Worm (Caenorhabditis elegans): Measurements from ENCODE around the gene nekl-3.
A peak's percentile ranks its signal among the peaks of the same experiment; 100 is the strongest.

The nekl-3 gene

ce11 chrX:12367498-12367897 lies 23.8 kb downstream of the nekl-3 start (continued):
- TF ChIP-seq ZK546.5 (tag; optimal IDR thresholded peaks at IDR 0.05), result no peak
- no peak for TF ChIP-seq F49E8.2 (tag; optimal IDR thresholded peaks at IDR 0.05; ENCODE audit: borderline replicate concordance)

DNA sequence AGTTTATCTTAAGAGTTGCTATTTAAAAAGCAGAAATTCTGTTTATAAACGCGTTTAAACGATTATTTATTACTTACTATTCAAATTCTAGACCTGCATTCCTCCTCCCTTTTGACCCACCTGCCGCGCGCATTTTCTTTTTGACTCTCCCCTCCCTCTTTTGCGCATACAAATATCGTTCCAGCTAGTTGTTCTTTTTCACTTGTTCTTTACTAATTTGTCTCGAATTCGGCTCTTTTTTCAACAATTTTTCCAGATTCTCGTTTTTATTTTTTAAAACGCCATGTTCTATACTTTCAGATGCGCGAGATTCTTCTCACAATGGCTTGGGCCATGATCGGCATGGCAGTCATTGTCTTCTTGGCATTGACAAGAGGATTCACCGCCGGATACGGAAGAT lies 25.9 kb downstream of the nekl-3 start, which contains the start of gene F19H6.4:
Gene F19H6.4 (plus strand): TSS at position 301 of the 400 bp plus-strand sequence.
- TF ChIP-seq duxl-1 (tag; optimal IDR thresholded peaks at IDR 0.05; ENCODE audit: poor library complexity) (no peak), daf-16 (GFP tag; optimal IDR thresholded peaks at IDR 0.05) (no peak), daf-16 (tag; optimal IDR thresholded peaks at IDR 0.05) (no peak)

- TF ChIP-seq dve-1 (tag; optimal IDR thresholded peaks at IDR 0.05; ENCODE audit: insufficient read depth), result no peak
- TF ChIP-seq lin-38 (GFP tag; IDR thresholded peaks at IDR 0.05), result no peak
- no peak for TF ChIP-seq cey-2 (tag; optimal IDR thresholded peaks at IDR 0.05; ENCODE audit: borderline replicate concordance, insufficient read depth)
- no peak for TF ChIP-seq F37D6.2 (tag; optimal IDR thresholded peaks at IDR 0.05)
- TF ChIP-seq ceh-20 (GFP tag; IDR thresholded peaks at IDR 0.05), result no peak
- no peak for TF ChIP-seq lin-39 (tag; optimal IDR thresholded peaks at IDR 0.05)
- TF ChIP-seq zip-2 (tag; optimal IDR thresholded peaks at IDR 0.05), result no peak
- TF ChIP-seq lir-3 (tag; optimal IDR thresholded peaks at IDR 0.05), result no peak
- TF ChIP-seq mep-1 (tag; optimal IDR thresholded peaks at IDR 0.05), result no peak
- TF ChIP-seq gei-8 (GFP tag; optimal IDR thresholded peaks at IDR 0.05), result no peak
- no peak for TF ChIP-seq hlh-11 (tag; optimal IDR thresholded peaks at IDR 0.05)
- TF ChIP-seq ces-1 (GFP tag; optimal IDR thresholded peaks at IDR 0.05), result no peak
- TF ChIP-seq lin-1 (GFP tag; IDR thresholded peaks at IDR 0.05), result no peak
- TF ChIP-seq fos-1 (tag; optimal IDR thresholded peaks at IDR 0.05), result no peak
- TF ChIP-seq pqm-1 (tag; optimal IDR thresholded peaks at IDR 0.05), result no peak
- no peak for TF ChIP-seq php-3 (GFP tag; IDR thresholded peaks at IDR 0.05)
- no peak for TF ChIP-seq nhr-237 (tag; optimal IDR thresholded peaks at IDR 0.05)
- TF ChIP-seq zag-1 (tag; optimal IDR thresholded peaks at IDR 0.05), result no peak
Observed at ce11 chrX:12364804-12365203, 26.5 kb downstream of the nekl-3 start, which contains the start of gene F19H6.5. TSS of gene F19H6.5 (minus strand) at chrX:12364904.

DNA sequence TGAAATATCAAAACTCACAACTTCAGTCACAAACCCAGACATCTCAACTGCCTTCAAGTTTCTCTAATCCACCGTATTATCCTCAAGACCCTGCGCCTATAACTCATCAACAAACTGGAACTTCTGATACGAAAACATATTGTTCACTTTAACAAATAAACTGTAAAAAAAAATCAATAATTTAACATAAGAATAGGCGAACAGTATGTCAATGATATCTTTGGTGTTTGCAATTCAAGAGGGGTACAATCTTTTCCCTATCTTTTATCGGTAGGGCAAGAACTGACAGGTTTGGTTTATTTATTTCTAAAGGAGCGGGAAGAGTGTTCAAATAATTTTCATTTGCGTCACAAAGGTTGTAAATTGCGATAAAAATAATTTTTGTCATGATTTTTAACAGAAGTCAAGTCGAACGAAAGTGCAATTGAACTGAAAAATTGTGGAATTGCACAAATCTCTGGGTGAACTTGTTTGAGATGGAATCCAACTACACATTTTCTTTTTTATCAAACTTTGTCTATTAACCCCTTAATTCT lies 28.3 kb downstream of the nekl-3 start:
- TF ChIP-seq jun-1 (tag; optimal IDR thresholded peaks at IDR 0.05) (peak; percentile 99), zag-1 (tag; optimal IDR thresholded peaks at IDR 0.05) (peak; percentile 90), madf-5 (GFP tag; IDR thresholded peaks at IDR 0.05) (peak in 1 of 2 experiments; percentile 85; a peak in 1 of 4 replicates), hmg-1.1 (GFP tag; IDR thresholded peaks at IDR 0.05) (peak; percentile 99), saeg-2 (GFP tag; IDR thresholded peaks at IDR 0.05) (peak; percentile 93), php-3 (GFP tag; IDR thresholded peaks at IDR 0.05) (peak; percentile 93; the same call in 1 of the 2 replicates), egl-43 (GFP tag; IDR thresholded peaks at IDR 0.05) (peak; percentile 78), lin-39 (tag; optimal IDR thresholded peaks at IDR 0.05) (peak; percentile 92), Y48G9A.11 (GFP tag; IDR thresholded peaks at IDR 0.05) (no peak), ceh-32 (tag; optimal IDR thresholded peaks at IDR 0.05; ENCODE audit: poor library complexity) (peak; percentile 89), nhr-41 (GFP tag; IDR thresholded peaks at IDR 0.05) (peak; percentile 72; the same call in 1 of the 2 replicates), aha-1 (tag) (peak; percentile 99), ceh-82 (tag; optimal IDR thresholded peaks at IDR 0.05) (peak; percentile 72), unc-130 (GFP tag; optimal IDR thresholded peaks at IDR 0.05) (no peak), lin-1 (GFP tag; IDR thresholded peaks at IDR 0.05) (peak; percentile 92), nhr-11 (tag; optimal IDR thresholded peaks at IDR 0.05) (peak; percentile 97), lir-3 (tag; optimal IDR thresholded peaks at IDR 0.05) (peak; percentile 94), dve-1 (tag; optimal IDR thresholded peaks at IDR 0.05; ENCODE audit: insufficient read depth) (peak; percentile 100), duxl-1 (tag; optimal IDR thresholded peaks at IDR 0.05; ENCODE audit: poor library complexity) (peak; percentile 98), tag-97 (GFP tag; IDR thresholded peaks at IDR 0.05) (peak; percentile 76), hlh-30 (tag; optimal IDR thresholded peaks at IDR 0.05; ENCODE audit: insufficient read depth) (peak; percentile 93), ZK546.5 (tag; optimal IDR thresholded peaks at IDR 0.05) (peak; percentile 29 to 68), mdl-1 (tag; optimal IDR thresholded peaks at IDR 0.05) (peak; percentile 87 to 89), ces-1 (GFP tag; optimal IDR thresholded peaks at IDR 0.05) (peak; percentile 97), ztf-7 (tag; optimal IDR thresholded peaks at IDR 0.05) (peak; percentile 95), unc-62 (GFP tag; optimal IDR thresholded peaks at IDR 0.05 in 1 of 2) (peak; percentile 65 to 100), unc-62 (tag; optimal IDR thresholded peaks at IDR 0.05) (peak; percentile 96), ceh-20 (GFP tag; IDR thresholded peaks at IDR 0.05) (peak; percentile 97), sdz-12 (GFP tag; optimal IDR thresholded peaks at IDR 0.05) (no peak), ZK337.2 (GFP tag; IDR thresholded peaks at IDR 0.05) (peak; percentile 83; the same call in 1 of the 2 replicates), dmd-8 (GFP tag; IDR thresholded peaks at IDR 0.05) (0 out of 2 replicates have a peak, but pooled peaks have one; percentile 5), nhr-237 (tag; optimal IDR thresholded peaks at IDR 0.05) (peak; percentile 90)

Data from whole organism, L4 larva.